Fruit fly (Drosophila melanogaster) Kc167 (cell line): ENCODE data around the gene CG13084.

Experiments used
- Myc ChIP-seq: fragments of >200 bp; optimal IDR thresholded peaks from 2 replicates; lab custom pipeline; 2017; ENCODE audit warnings: missing external identifiers
- Sin3A ChIP-seq: fragments of >200 bp; optimal IDR thresholded peaks from 2 replicates; lab custom pipeline; 2018; ENCODE audit warnings: missing external identifiers
- h ChIP-seq: fragments of >200 bp; optimal IDR thresholded peaks from 3 replicates; lab custom pipeline; 2018; ENCODE audit warnings: missing external identifiers
- insv ChIP-seq: fragments of >200 bp; optimal IDR thresholded peaks from 3 replicates; lab custom pipeline; 2018; ENCODE audit warnings: missing external identifiers
- psq ChIP-seq: fragments of >200 bp; optimal IDR thresholded peaks from 2 replicates; lab custom pipeline; 2017; ENCODE audit warnings: missing external identifiers
- ttk ChIP-seq: sonication (Bioruptor generic); optimal IDR thresholded peaks from 2 replicates; lab custom pipeline; 2017; ENCODE audit warnings: missing external identifiers

DNA sequence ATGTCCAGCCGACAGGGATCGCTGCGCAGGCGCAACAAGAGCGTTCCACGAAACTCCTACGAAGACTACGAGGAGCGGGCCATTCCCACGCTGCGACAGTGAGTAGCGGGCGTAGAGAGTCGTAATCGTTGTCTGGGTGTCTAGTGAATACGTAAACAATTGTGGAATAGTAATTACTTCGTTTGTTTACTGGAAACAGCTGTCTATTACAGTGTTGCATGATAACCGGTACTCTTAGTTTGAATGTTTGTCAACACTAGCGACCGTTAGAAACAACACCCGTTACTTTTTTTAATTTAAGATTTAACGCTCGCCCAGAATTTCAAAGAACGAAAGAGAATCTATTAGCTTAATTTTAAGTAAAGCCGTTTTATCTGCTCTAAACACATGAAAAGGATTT lies 45.4 kb downstream of the CG13084 start, which contains the start of gene CG10165:
- TF ChIP-seq Myc (lab: Kevin White, UChicago) (no peak), insv (no peak), psq (lab: Kevin White, UChicago) (no peak), ttk (lab: Kevin White, UChicago) (no peak), Sin3A (lab: Kevin White, UChicago) (no peak), h (lab: Kevin White, UChicago) (no peak)
